Fruit fly (Drosophila melanogaster): ENCODE data around the gene CG13654.

DNA sequence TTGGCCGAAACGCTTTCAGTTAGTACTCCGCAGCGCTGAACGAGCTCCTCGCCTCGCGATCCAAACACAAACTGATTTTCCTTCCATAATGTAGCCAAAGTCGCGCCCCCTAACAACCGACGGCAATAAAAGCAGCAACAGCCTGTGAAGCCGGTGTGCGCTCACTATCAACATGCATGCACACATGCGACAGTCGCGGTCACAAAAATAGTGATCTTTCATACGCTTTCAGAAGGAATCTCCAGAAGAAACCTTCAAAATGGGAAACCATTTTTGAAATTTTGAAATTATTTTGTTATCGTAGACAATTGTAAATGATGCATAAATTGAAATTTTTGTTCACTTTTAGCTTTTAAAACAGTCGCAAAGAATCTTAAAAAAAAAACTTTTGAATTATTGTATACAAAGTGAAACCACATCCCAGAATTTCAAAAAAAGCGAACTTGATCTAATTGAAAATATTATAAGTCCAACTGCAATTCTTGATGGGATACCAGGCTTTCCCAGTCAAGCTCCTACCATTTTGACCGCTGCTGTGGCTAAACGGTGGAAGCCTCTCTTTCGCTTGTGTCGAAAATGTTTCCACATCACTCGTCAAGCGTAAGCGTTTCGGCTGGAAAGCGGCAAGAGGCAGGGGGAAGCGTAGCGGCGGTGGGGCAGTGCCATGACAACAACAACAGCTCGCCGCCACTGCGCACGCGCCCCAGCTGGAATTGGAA lies 32.8 kb downstream of the CG13654 start, which contains the start of gene Cad96Cb:
- TF ChIP-seq psq (optimal IDR thresholded peaks at IDR 0.05) (no peak), ttk (optimal IDR thresholded peaks at IDR 0.05) (no peak), Myc (optimal IDR thresholded peaks at IDR 0.05) (no peak), Sin3A (optimal IDR thresholded peaks at IDR 0.05) (no peak), insv (optimal IDR thresholded peaks at IDR 0.05) (no peak)

Data from Kc167 (cell line).